Fruit fly (Drosophila melanogaster) whole organism, embryonic: ENCODE results near the gene P5CDh1.

Experiments used
- Abd-B ChIP-seq: fragments of 200-800 bp; sonication (Bioruptor generic); optimal IDR thresholded peaks from 2 replicates; lab custom pipeline; 2018; ENCODE audit warnings: missing biosample characterization, mild to moderate bottlenecking, missing genetic modification characterization, moderate library complexity
- Adf1 ChIP-seq: fragments of 200-800 bp; sonication (Bioruptor generic); IDR thresholded peaks from 2 replicates; pipeline ENCODE4 v1.3.6; 2022; ENCODE audit warnings: missing biosample characterization, missing genetic modification characterization
- Atf6 ChIP-seq: fragments of 200-800 bp; sonication (Bioruptor generic); IDR thresholded peaks from 2 replicates; pipeline ENCODE4 v1.3.6; 2022; ENCODE audit warnings: missing biosample characterization, missing genetic modification characterization
- BEAF-32 ChIP-seq: fragments of 200-800 bp; sonication (Bioruptor generic); optimal IDR thresholded peaks from 3 replicates; lab custom pipeline; 2017; ENCODE audit warnings: missing biosample characterization, missing genetic modification characterization, mild to moderate bottlenecking, moderate library complexity, missing genetic modification reagents
- CG10959 ChIP-seq: fragments of 200-800 bp; sonication (Bioruptor generic); IDR thresholded peaks from 2 replicates; pipeline ENCODE4 v1.3.6; 2022; ENCODE audit warnings: missing biosample characterization, missing genetic modification characterization
- CG11085 ChIP-seq: fragments of 200-800 bp; sonication (Bioruptor generic); IDR thresholded peaks from 2 replicates; pipeline ENCODE4 v1.3.6; 2022; ENCODE audit warnings: missing biosample characterization, missing genetic modification characterization
- CG11560 ChIP-seq: fragments of 200-800 bp; sonication (Bioruptor generic); IDR thresholded peaks from 3 replicates; pipeline ENCODE4 v1.3.6; 2022; ENCODE audit warnings: missing biosample characterization, missing genetic modification characterization
- CG12391 ChIP-seq: fragments of 200-800 bp; sonication (Bioruptor generic); optimal IDR thresholded peaks from 3 replicates; lab custom pipeline; 2018; ENCODE audit warnings: missing biosample characterization, mild to moderate bottlenecking, missing genetic modification characterization, moderate library complexity
- CG13424 ChIP-seq: fragments of 200-800 bp; sonication (Bioruptor generic); optimal IDR thresholded peaks from 2 replicates; lab custom pipeline; 2019; ENCODE audit warnings: missing biosample characterization, mild to moderate bottlenecking, missing genetic modification characterization, moderate library complexity
- CG14965 ChIP-seq: fragments of 200-800 bp; sonication (Bioruptor generic); optimal IDR thresholded peaks from 2 replicates; lab custom pipeline; 2016; ENCODE audit warnings: missing biosample characterization, missing genetic modification characterization, borderline replicate concordance
- CG1603 ChIP-seq: fragments of 200-800 bp; sonication (Bioruptor generic); optimal IDR thresholded peaks from 2 replicates; lab custom pipeline; 2019; ENCODE audit warnings: missing biosample characterization, mild to moderate bottlenecking, missing genetic modification characterization, moderate library complexity
- CG18476 ChIP-seq: fragments of 200-800 bp; sonication (Bioruptor generic); optimal IDR thresholded peaks from 2 replicates; lab custom pipeline; 2016; ENCODE audit warnings: missing biosample characterization, mild to moderate bottlenecking, missing genetic modification characterization
- CG3281 ChIP-seq: fragments of 200-800 bp; sonication (Bioruptor generic); optimal IDR thresholded peaks from 3 replicates; lab custom pipeline; 2017; ENCODE audit warnings: missing biosample characterization, mild to moderate bottlenecking, missing genetic modification characterization
- CG4328 ChIP-seq: fragments of 200-800 bp; sonication (Bioruptor generic); optimal IDR thresholded peaks from 3 replicates; lab custom pipeline; 2017; ENCODE audit warnings: missing biosample characterization, missing genetic modification reagents, missing genetic modification characterization
- CG6272 ChIP-seq: fragments of 200-800 bp; sonication (Bioruptor generic); IDR thresholded peaks from 2 replicates; pipeline ENCODE4 v1.3.6; 2022; ENCODE audit warnings: missing biosample characterization, missing genetic modification characterization
- CG6854 ChIP-seq: fragments of 200-800 bp; sonication (Bioruptor generic); optimal IDR thresholded peaks from 3 replicates; lab custom pipeline; 2017; ENCODE audit warnings: missing biosample characterization, mild to moderate bottlenecking, missing genetic modification characterization
- CG8281 ChIP-seq: fragments of 200-800 bp; sonication (Bioruptor generic); optimal IDR thresholded peaks from 2 replicates; lab custom pipeline; 2018; ENCODE audit warnings: missing biosample characterization, mild to moderate bottlenecking, missing genetic modification characterization, moderate library complexity
- CG8388 ChIP-seq: fragments of 200-800 bp; sonication (Bioruptor generic); optimal IDR thresholded peaks from 2 replicates; lab custom pipeline; 2019; ENCODE audit warnings: missing biosample characterization, mild to moderate bottlenecking, missing genetic modification characterization, moderate library complexity
- CG8478 ChIP-seq: fragments of >200 bp; optimal IDR thresholded peaks from 2 replicates; lab custom pipeline; 2018
- Camta ChIP-seq: fragments of 200-800 bp; sonication (Bioruptor generic); optimal IDR thresholded peaks from 2 replicates; lab custom pipeline; 2016; ENCODE audit warnings: missing biosample characterization, missing genetic modification characterization
- Dfd ChIP-seq, 2 experiments: fragments of >200 bp; optimal IDR thresholded peaks; 2 replicates each; lab custom pipeline; 2017; ENCODE audit warnings: missing biosample characterization in 2 of 2, missing genetic modification characterization in 2 of 2
- Doc3 ChIP-seq: fragments of 200-800 bp; sonication (Bioruptor generic); IDR thresholded peaks from 3 replicates; pipeline ENCODE4 v1.3.6; 2022; ENCODE audit warnings: missing biosample characterization, missing genetic modification characterization; ENCODE audit not compliant: partially characterized antibody
- E2f2 ChIP-seq: fragments of 200-800 bp; sonication (Bioruptor generic); IDR thresholded peaks from 2 replicates; pipeline ENCODE4 v1.3.6; 2022; ENCODE audit warnings: missing biosample characterization, missing genetic modification characterization
- ERR ChIP-seq: fragments of 200-800 bp; sonication (Bioruptor generic); optimal IDR thresholded peaks from 2 replicates; lab custom pipeline; 2016; ENCODE audit warnings: missing biosample characterization, missing genetic modification characterization
- Fer3 ChIP-seq: fragments of 200-800 bp; sonication (Bioruptor generic); optimal IDR thresholded peaks from 2 replicates; lab custom pipeline; 2018; ENCODE audit warnings: missing biosample characterization, mild to moderate bottlenecking, missing genetic modification characterization, moderate library complexity
- HLH4C ChIP-seq: fragments of 200-800 bp; sonication (Bioruptor generic); IDR thresholded peaks from 3 replicates; pipeline ENCODE4 v1.3.6; 2022; ENCODE audit warnings: missing biosample characterization, missing genetic modification characterization; ENCODE audit not compliant: partially characterized antibody
- Hr78 ChIP-seq, 2 experiments: fragments of 200-800 bp in 1 of 2; fragments of >200 bp in 1 of 2; sonication (Bioruptor generic) in 1 of 2; optimal IDR thresholded peaks; 2 replicates each; lab custom pipeline; 2017 to 2019; ENCODE audit warnings: missing biosample characterization in 2 of 2, missing genetic modification characterization in 2 of 2, mild to moderate bottlenecking in 1 of 2, moderate library complexity in 1 of 2
- NfI ChIP-seq: fragments of 200-800 bp; sonication (Bioruptor generic); optimal IDR thresholded peaks from 3 replicates; lab custom pipeline; 2018; ENCODE audit warnings: missing biosample characterization, mild to moderate bottlenecking, missing genetic modification characterization, moderate library complexity
- Ssrp ChIP-seq: fragments of 200-800 bp; sonication (Bioruptor generic); optimal IDR thresholded peaks from 2 replicates; lab custom pipeline; 2018; ENCODE audit warnings: missing biosample characterization, mild to moderate bottlenecking, missing genetic modification characterization, moderate library complexity
- bcd ChIP-seq: fragments of 200-800 bp; sonication (Bioruptor generic); optimal IDR thresholded peaks from 2 replicates; lab custom pipeline; 2017; ENCODE audit warnings: missing biosample characterization, mild to moderate bottlenecking, missing genetic modification characterization
- corto ChIP-seq: fragments of 200-800 bp; sonication (Bioruptor generic); optimal IDR thresholded peaks from 2 replicates; lab custom pipeline; 2016; ENCODE audit warnings: missing biosample characterization, mild to moderate bottlenecking, missing genetic modification characterization, moderate library complexity
- dan ChIP-seq: fragments of 200-800 bp; sonication (Bioruptor generic); IDR thresholded peaks from 2 replicates; pipeline ENCODE4 v1.3.6; 2022; ENCODE audit warnings: missing biosample characterization, missing genetic modification characterization
- dimm ChIP-seq: fragments of 200-800 bp; sonication (Bioruptor generic); IDR thresholded peaks from 2 replicates; pipeline ENCODE4 v1.3.6; 2022; ENCODE audit warnings: missing biosample characterization, missing genetic modification characterization
- ewg ChIP-seq: fragments of 200-800 bp; sonication (Bioruptor generic); optimal IDR thresholded peaks from 3 replicates; lab custom pipeline; 2017; ENCODE audit warnings: mild to moderate bottlenecking, missing biosample characterization, missing genetic modification reagents, missing genetic modification characterization
- fd96Cb ChIP-seq: fragments of 200-800 bp; sonication (Bioruptor generic); optimal IDR thresholded peaks from 2 replicates; lab custom pipeline; 2018; ENCODE audit warnings: missing biosample characterization, mild to moderate bottlenecking, missing genetic modification characterization, moderate library complexity
- her ChIP-seq: fragments of 200-800 bp; sonication (Bioruptor generic); optimal IDR thresholded peaks from 2 replicates; lab custom pipeline; 2016; ENCODE audit warnings: missing biosample characterization, missing genetic modification characterization
- kay ChIP-seq: fragments of 200-800 bp; sonication (Bioruptor generic); optimal IDR thresholded peaks from 2 replicates; lab custom pipeline; 2016; ENCODE audit warnings: missing biosample characterization, missing genetic modification characterization
- lola ChIP-seq, 3 experiments: fragments of >200 bp in 2 of 3; fragments of 200-800 bp in 1 of 3; sonication (Bioruptor generic) in 1 of 3; optimal IDR thresholded peaks; 2 replicates each; lab custom pipeline; 2017 to 2019; ENCODE audit warnings: missing biosample characterization in 3 of 3, missing genetic modification characterization in 3 of 3, mild to moderate bottlenecking in 1 of 3, moderate library complexity in 1 of 3
- pan ChIP-seq, 4 experiments: fragments of >200 bp in 3 of 4; fragments of 200-800 bp in 1 of 4; sonication (Bioruptor generic) in 1 of 4; optimal IDR thresholded peaks in 3 of 4; IDR thresholded peaks in 1 of 4; 2 replicates each; pipeline versions ENCODE4 v1.3.6 to Lab custom; 2017 to 2022; ENCODE audit warnings: missing biosample characterization in 2 of 4, missing genetic modification characterization in 2 of 4, mixed read lengths in 1 of 4
- pb ChIP-seq: fragments of 200-800 bp; sonication (Bioruptor generic); optimal IDR thresholded peaks from 3 replicates; lab custom pipeline; 2016; ENCODE audit warnings: missing biosample characterization, missing genetic modification characterization
- scrt ChIP-seq: fragments of 200-800 bp; sonication (Bioruptor generic); optimal IDR thresholded peaks from 2 replicates; lab custom pipeline; 2018; ENCODE audit warnings: missing biosample characterization, mild to moderate bottlenecking, missing genetic modification characterization, moderate library complexity
- sr ChIP-seq: fragments of 200-800 bp; sonication (Bioruptor generic); IDR thresholded peaks from 3 replicates; pipeline ENCODE4 v1.3.6; 2022; ENCODE audit warnings: missing biosample characterization, missing genetic modification characterization
- tin ChIP-seq: fragments of 200-800 bp; sonication (Bioruptor generic); optimal IDR thresholded peaks from 3 replicates; lab custom pipeline; 2016; ENCODE audit warnings: missing biosample characterization, missing genetic modification characterization
- tna ChIP-seq: fragments of 200-800 bp; sonication (Bioruptor generic); IDR thresholded peaks from 2 replicates; pipeline ENCODE4 v1.3.6; 2022; ENCODE audit warnings: missing biosample characterization, missing genetic modification characterization; ENCODE audit not compliant: partially characterized antibody
- twi ChIP-seq: fragments of 200-800 bp; optimal IDR thresholded peaks from 2 replicates; lab custom pipeline; 2019; ENCODE audit warnings: missing biosample characterization, mild to moderate bottlenecking, missing genetic modification characterization, moderate library complexity
- tx ChIP-seq: fragments of 200-800 bp; sonication (Bioruptor generic); optimal IDR thresholded peaks from 2 replicates; lab custom pipeline; 2016; ENCODE audit warnings: missing biosample characterization, missing genetic modification characterization
- zfh1 ChIP-seq: fragments of 200-800 bp; sonication (Bioruptor generic); IDR thresholded peaks from 3 replicates; pipeline ENCODE4 v1.3.6; 2022; ENCODE audit warnings: missing biosample characterization, missing genetic modification characterization
- zfh2 ChIP-seq: fragments of 200-800 bp; sonication (Bioruptor generic); optimal IDR thresholded peaks from 2 replicates; lab custom pipeline; 2016; ENCODE audit warnings: missing biosample characterization, missing genetic modification characterization

Gene P5CDh1

DNA sequence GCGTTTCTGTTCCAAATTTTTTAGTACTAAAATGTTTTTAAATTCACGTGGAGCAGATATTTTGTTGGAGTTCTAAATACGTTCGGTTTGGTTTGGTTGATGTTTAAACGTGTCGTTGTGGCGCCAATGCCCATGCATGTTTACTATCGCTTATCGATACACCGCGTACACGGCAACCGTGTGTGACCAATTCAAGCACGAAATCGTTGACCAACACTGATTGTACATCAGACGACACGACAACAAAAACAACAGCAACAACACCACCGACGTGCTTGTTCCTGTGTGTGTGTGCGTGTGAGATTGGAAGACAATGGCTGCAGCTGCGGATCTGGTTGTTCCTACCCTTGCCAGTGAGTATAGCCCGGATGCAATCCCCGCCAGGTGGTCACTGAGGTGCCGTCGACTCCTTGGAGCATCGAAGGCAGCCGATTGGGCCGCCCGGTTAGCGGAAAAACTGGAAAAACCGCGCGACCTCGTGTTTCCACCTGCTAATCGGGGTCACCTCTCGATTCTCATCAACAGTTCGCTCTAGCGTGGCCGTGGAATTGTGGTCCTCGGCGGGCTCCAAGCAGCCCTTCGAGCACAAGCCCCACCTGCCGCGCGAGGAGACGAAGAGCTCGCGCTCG is 16.3 kb downstream of the P5CDh1 start, which contains the start of gene eIF2A (continued):
- TF ChIP-seq Doc3 (GFP tag; lab: Robert Waterston, UW), result peak; percentile 59; the same call in 2 of the 3 replicates
- TF ChIP-seq CG18476 (GFP tag; lab: Kevin White, UChicago), result no peak
- TF ChIP-seq dimm, result no peak
- peak; percentile 21; the same call in 1 of the 2 replicates for TF ChIP-seq CG10959 (GFP tag; lab: Robert Waterston, UW)
- peak; percentile 21 for TF ChIP-seq scrt (GFP tag; lab: Kevin White, UChicago)
- TF ChIP-seq E2f2 (GFP tag; lab: Robert Waterston, UW), result peak; percentile 99
- TF ChIP-seq Dfd (GFP tag; optimal IDR thresholded peaks at IDR 0.05; lab: Kevin White, UChicago), result no peak
- TF ChIP-seq zfh2 (GFP tag; lab: Kevin White, UChicago), result peak; percentile 73
- peak; percentile 27 for TF ChIP-seq ewg (GFP tag; lab: Kevin White, UChicago)
- TF ChIP-seq CG12391 (tag; lab: Kevin White, UChicago), result peak; percentile 60
- TF ChIP-seq CG3281, result peak; percentile 50
- TF ChIP-seq tin (GFP tag; lab: Kevin White, UChicago), result peak; percentile 73
- peak; percentile 19 for TF ChIP-seq CG6854
- TF ChIP-seq CG11560 (tag; lab: Robert Waterston, UW), result no peak
- no peak for TF ChIP-seq lola (GFP tag; optimal IDR thresholded peaks at IDR 0.05; lab: Kevin White, UChicago)
- TF ChIP-seq pb (GFP tag; lab: Kevin White, UChicago), result peak; percentile 34
- no peak for TF ChIP-seq corto (GFP tag; lab: Kevin White, UChicago)
- TF ChIP-seq twi, result peak; percentile 55
- TF ChIP-seq CG11085 (GFP tag; lab: Robert Waterston, UW), result no peak
- TF ChIP-seq ERR, result peak; percentile 77
- TF ChIP-seq Fer3 (tag; lab: Kevin White, UChicago), result peak; percentile 52
- TF ChIP-seq HLH4C (GFP tag; lab: Robert Waterston, UW), result peak; percentile 71
- TF ChIP-seq CG8388, result no peak
- TF ChIP-seq CG8478 (lab: Kevin White, UChicago), result peak; percentile 28
- peak; percentile 17 for TF ChIP-seq kay (GFP tag; lab: Kevin White, UChicago)
- TF ChIP-seq tna (GFP tag; lab: Robert Waterston, UW), result peak; percentile 70
- TF ChIP-seq CG6272 (GFP tag; lab: Robert Waterston, UW), result no peak
- TF ChIP-seq Ssrp (tag; lab: Kevin White, UChicago), result no peak
- TF ChIP-seq Camta (GFP tag; lab: Kevin White, UChicago), result no peak
- no peak for TF ChIP-seq Adf1 (GFP tag; lab: Robert Waterston, UW)
- no peak for TF ChIP-seq dan (GFP tag; lab: Robert Waterston, UW)
- TF ChIP-seq bcd (GFP tag; lab: Kevin White, UChicago), result no peak
- TF ChIP-seq CG13424 (tag; lab: Kevin White, UChicago), result peak; percentile 26
- no peak; the same call in 2 of the 3 replicates for TF ChIP-seq sr
- peak; percentile 61 for TF ChIP-seq CG4328
- TF ChIP-seq pan (optimal IDR thresholded peaks at IDR 0.05; lab: Kevin White, UChicago), result no peak
- TF ChIP-seq pan (GFP tag; optimal IDR thresholded peaks at IDR 0.05 in 1 of 2, IDR thresholded peaks at IDR 0.05 in 1 of 2), result peak in 1 of 2 experiments; percentile 37
- TF ChIP-seq CG14965 (GFP tag; lab: Kevin White, UChicago), result no peak
- peak; percentile 45 for TF ChIP-seq tx (GFP tag; lab: Kevin White, UChicago)
- no peak for TF ChIP-seq CG8281 (tag; lab: Kevin White, UChicago)
- TF ChIP-seq CG1603, result peak; percentile 92
- peak; percentile 69; the same call in 1 of the 3 replicates for TF ChIP-seq zfh1 (GFP tag; lab: Robert Waterston, UW)
- TF ChIP-seq Hr78 (GFP tag; optimal IDR thresholded peaks at IDR 0.05; lab: Kevin White, UChicago), result peak in 1 of 2 experiments; percentile 76
- TF ChIP-seq her, result peak; percentile 85
- peak; percentile 68; the same call in 1 of the 2 replicates for TF ChIP-seq Atf6 (GFP tag; lab: Robert Waterston, UW)
- TF ChIP-seq Abd-B (GFP tag; lab: Kevin White, UChicago), result no peak
- peak; percentile 76 for TF ChIP-seq BEAF-32 (GFP tag; lab: Kevin White, UChicago)
- TF ChIP-seq NfI (GFP tag; lab: Kevin White, UChicago), result peak; percentile 77
- no peak for TF ChIP-seq fd96Cb
